In the genomic region with DNA sequence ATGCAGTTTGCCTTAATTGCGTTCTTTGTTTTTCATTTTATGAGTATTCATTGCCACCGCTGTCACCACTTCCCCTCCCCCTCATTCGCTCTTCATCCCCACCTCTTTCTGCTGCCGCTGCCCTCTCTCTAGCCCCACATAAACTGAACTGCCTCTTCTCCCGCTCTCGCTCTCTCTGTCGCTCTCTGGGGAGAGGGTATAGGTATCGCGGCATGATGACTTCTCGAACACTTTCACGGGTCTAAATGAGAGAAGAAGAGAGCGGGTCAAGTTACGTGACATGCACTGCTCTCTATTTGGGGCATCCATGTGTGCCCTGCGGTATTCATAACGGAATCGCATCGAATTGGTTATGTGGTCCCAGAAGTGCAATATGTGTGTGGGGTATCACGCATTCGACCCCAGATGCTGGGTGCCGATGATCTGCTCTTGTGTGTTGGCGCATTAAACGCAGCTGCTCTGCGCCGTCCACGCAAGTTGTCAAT, we compare ENCODE assay signal across 1 fruit fly cellular context.
TF ChIP-seq lines count a peak whose summit lies in the region.

No protein-coding gene starts in this region.

TF ChIP-seq in whole organism, embryonic, 481 proteins besides CTCF, POLR2A, EP300 and RAD21 (continued from another document and continues in another):
- TF ChIP-seq CG1233 (GFP tag; optimal IDR thresholded peaks at IDR 0.05; lab: Kevin White, UChicago) (peak; percentile 58), CG7357 (GFP tag; IDR thresholded peaks at IDR 0.05; lab: Robert Waterston, UW) (peak; percentile 76), CG14710 (tag; optimal IDR thresholded peaks at IDR 0.05; lab: Kevin White, UChicago) (peak; percentile 67), seq (GFP tag; IDR thresholded peaks at IDR 0.05; lab: Robert Waterston, UW) (peak; percentile 92), bcd (GFP tag; optimal IDR thresholded peaks at IDR 0.05; lab: Kevin White, UChicago) (peak; percentile 81), CG15696 (tag; optimal IDR thresholded peaks at IDR 0.05; lab: Kevin White, UChicago) (peak; percentile 23), CG4707 (GFP tag; optimal IDR thresholded peaks at IDR 0.05; lab: Kevin White, UChicago) (peak; percentile 63), CG12659 (GFP tag; optimal IDR thresholded peaks at IDR 0.05; lab: Kevin White, UChicago) (peak; percentile 82), CG4424 (GFP tag; optimal IDR thresholded peaks at IDR 0.05; lab: Kevin White, UChicago) (peak; percentile 68), nmo (GFP tag; optimal IDR thresholded peaks at IDR 0.05; lab: Kevin White, UChicago) (peak; percentile 77), CG10543 (GFP tag; optimal IDR thresholded peaks at IDR 0.05; lab: Kevin White, UChicago) (peak; percentile 50), mam (GFP tag; optimal IDR thresholded peaks at IDR 0.05; lab: Kevin White, UChicago) (peak; percentile 84), Ssrp (tag; optimal IDR thresholded peaks at IDR 0.05; lab: Kevin White, UChicago) (peak; percentile 75), cad (GFP tag; optimal IDR thresholded peaks at IDR 0.05; lab: Kevin White, UChicago) (no peak), Eip74EF (GFP tag; optimal IDR thresholded peaks at IDR 0.05; lab: Kevin White, UChicago) (peak in 1 of 2 experiments; percentile 81), Six4 (GFP tag; optimal IDR thresholded peaks at IDR 0.05; lab: Kevin White, UChicago) (peak; percentile 84), Ravus (GFP tag; IDR thresholded peaks at IDR 0.05; lab: Robert Waterston, UW) (peak; percentile 37), CG11398 (GFP tag; optimal IDR thresholded peaks at IDR 0.05; lab: Kevin White, UChicago) (peak; percentile 80), nerfin-1 (tag; optimal IDR thresholded peaks at IDR 0.05; lab: Kevin White, UChicago) (peak; percentile 48), sima (GFP tag; optimal IDR thresholded peaks at IDR 0.05; lab: Kevin White, UChicago) (no peak), Med (GFP tag; lab: Kevin White, UChicago) (peak; percentile 97), gsb-n (tag; optimal IDR thresholded peaks at IDR 0.05; lab: Kevin White, UChicago) (peak; percentile 85), CG16813 (GFP tag; IDR thresholded peaks at IDR 0.05; lab: Robert Waterston, UW; ENCODE audit: partially characterized antibody) (no peak), CG15011 (GFP tag; optimal IDR thresholded peaks at IDR 0.05; lab: Kevin White, UChicago) (peak; percentile 34), zf30C (GFP tag; optimal IDR thresholded peaks at IDR 0.05; lab: Kevin White, UChicago) (no peak), grn (GFP tag; optimal IDR thresholded peaks at IDR 0.05; lab: Kevin White, UChicago) (no peak), CG15514 (GFP tag; optimal IDR thresholded peaks at IDR 0.05; lab: Kevin White, UChicago) (peak; percentile 41), insv (GFP tag; optimal IDR thresholded peaks at IDR 0.05; lab: Kevin White, UChicago) (no peak), CG13123 (GFP tag; optimal IDR thresholded peaks at IDR 0.05; lab: Kevin White, UChicago) (peak; percentile 27), CG7372 (GFP tag; IDR thresholded peaks at IDR 0.05; lab: Robert Waterston, UW) (peak; percentile 58), CG8359 (GFP tag; optimal IDR thresholded peaks at IDR 0.05; lab: Kevin White, UChicago; ENCODE audit: borderline replicate concordance) (peak; percentile 34), Sin3A (optimal IDR thresholded peaks at IDR 0.05; lab: Kevin White, UChicago) (no peak), lov (optimal IDR thresholded peaks at IDR 0.05; lab: Kevin White, UChicago) (no peak), lov (GFP tag; IDR thresholded peaks at IDR 0.05; lab: Robert Waterston, UW) (peak; percentile 84; the same call in 1 of the 3 replicates), slbo (GFP tag; IDR thresholded peaks at IDR 0.05; lab: Robert Waterston, UW) (peak; percentile 82), Nf-YA (GFP tag; IDR thresholded peaks at IDR 0.05; lab: Robert Waterston, UW) (peak; percentile 68), GATAe (GFP tag; conservative IDR thresholded peaks at IDR 0.05; lab: Robert Waterston, UW) (no peak), Meics (GFP tag; optimal IDR thresholded peaks at IDR 0.05; lab: Kevin White, UChicago) (peak; percentile 68), CG15601 (tag; optimal IDR thresholded peaks at IDR 0.05; lab: Kevin White, UChicago) (peak; percentile 69), Ptx1 (GFP tag; IDR thresholded peaks at IDR 0.05; lab: Robert Waterston, UW) (peak; percentile 90), tx (GFP tag; optimal IDR thresholded peaks at IDR 0.05; lab: Kevin White, UChicago) (peak; percentile 81), gce (GFP tag; IDR thresholded peaks at IDR 0.05; lab: Robert Waterston, UW) (peak; percentile 70; the same call in 2 of the 3 replicates), CG30403 (GFP tag; optimal IDR thresholded peaks at IDR 0.05; lab: Kevin White, UChicago) (peak; percentile 77), psq (GFP tag; optimal IDR thresholded peaks at IDR 0.05; lab: Kevin White, UChicago) (peak; percentile 40), dmrt99B (tag; optimal IDR thresholded peaks at IDR 0.05; lab: Kevin White, UChicago) (peak; percentile 86), CG10654 (GFP tag; optimal IDR thresholded peaks at IDR 0.05; lab: Kevin White, UChicago) (peak; percentile 63), gfzf (GFP tag; optimal IDR thresholded peaks at IDR 0.05; lab: Kevin White, UChicago) (no peak), Kr (GFP tag; optimal IDR thresholded peaks at IDR 0.05; lab: Kevin White, UChicago) (no peak), knrl (GFP tag; IDR thresholded peaks at IDR 0.05; lab: Robert Waterston, UW; ENCODE audit: partially characterized antibody) (no peak), CG13424 (tag; optimal IDR thresholded peaks at IDR 0.05; lab: Kevin White, UChicago) (peak; percentile 73), cato (GFP tag; optimal IDR thresholded peaks at IDR 0.05; lab: Kevin White, UChicago; ENCODE audit: borderline replicate concordance) (peak; percentile 25), CG32767 (GFP tag; IDR thresholded peaks at IDR 0.05; lab: Robert Waterston, UW) (peak; percentile 78), CG4360 (GFP tag; IDR thresholded peaks at IDR 0.05; lab: Robert Waterston, UW) (0 out of 2 replicates have a peak, but pooled peaks have one; percentile 28), Bgb (GFP tag; IDR thresholded peaks at IDR 0.05; lab: Robert Waterston, UW; ENCODE audit: partially characterized antibody) (no peak), croc (GFP tag; conservative IDR thresholded peaks at IDR 0.05; lab: Robert Waterston, UW) (peak; percentile 70), CG13894 (tag; optimal IDR thresholded peaks at IDR 0.05; lab: Kevin White, UChicago) (no peak), H15 (GFP tag; IDR thresholded peaks at IDR 0.05; lab: Robert Waterston, UW) (peak; percentile 87), shn (GFP tag; optimal IDR thresholded peaks at IDR 0.05; lab: Kevin White, UChicago) (peak; percentile 81), Mad (GFP tag; optimal IDR thresholded peaks at IDR 0.05; lab: Kevin White, UChicago) (peak; percentile 65), CG4617 (GFP tag; optimal IDR thresholded peaks at IDR 0.05; lab: Kevin White, UChicago; ENCODE audit: borderline replicate concordance) (peak; percentile 74), Aef1 (GFP tag; IDR thresholded peaks at IDR 0.05; lab: Robert Waterston, UW) (peak; percentile 82), CG3838 (GFP tag; optimal IDR thresholded peaks at IDR 0.05; lab: Kevin White, UChicago) (peak; percentile 9), CG15479 (GFP tag; optimal IDR thresholded peaks at IDR 0.05; lab: Kevin White, UChicago) (no peak), Dll (GFP tag; IDR thresholded peaks at IDR 0.05; lab: Robert Waterston, UW; ENCODE audit: partially characterized antibody) (peak; percentile 60; the same call in 2 of the 4 replicates), run (tag; optimal IDR thresholded peaks at IDR 0.05; lab: Kevin White, UChicago) (peak; percentile 68), Lim3 (GFP tag; IDR thresholded peaks at IDR 0.05; lab: Robert Waterston, UW) (peak; percentile 64), esg (GFP tag; conservative IDR thresholded peaks at IDR 0.05; lab: Robert Waterston, UW) (peak; percentile 82), odd (GFP tag; optimal IDR thresholded peaks at IDR 0.05; lab: Kevin White, UChicago) (peak; percentile 63), CG6813 (GFP tag; optimal IDR thresholded peaks at IDR 0.05; lab: Kevin White, UChicago) (peak; percentile 66), Spps (tag; optimal IDR thresholded peaks at IDR 0.05; lab: Kevin White, UChicago) (peak; percentile 43), fd3F (GFP tag; optimal IDR thresholded peaks at IDR 0.05; lab: Kevin White, UChicago) (peak; percentile 53), grau (tag; optimal IDR thresholded peaks at IDR 0.05; lab: Kevin White, UChicago) (peak; percentile 74), CG8290 (GFP tag; optimal IDR thresholded peaks at IDR 0.05; lab: Kevin White, UChicago) (no peak), CG8290 (tag; optimal IDR thresholded peaks at IDR 0.05; lab: Kevin White, UChicago) (peak; percentile 11 to 96), Taf1 (GFP tag; IDR thresholded peaks at IDR 0.05; lab: Robert Waterston, UW) (no peak), CG12391 (tag; optimal IDR thresholded peaks at IDR 0.05; lab: Kevin White, UChicago) (peak; percentile 85), CG18011 (GFP tag; optimal IDR thresholded peaks at IDR 0.05; lab: Kevin White, UChicago) (peak; percentile 50), kni (GFP tag; optimal IDR thresholded peaks at IDR 0.05; lab: Kevin White, UChicago) (peak; percentile 85), CG5180 (GFP tag; optimal IDR thresholded peaks at IDR 0.05; lab: Kevin White, UChicago) (peak; percentile 42), zfh1 (GFP tag; IDR thresholded peaks at IDR 0.05; lab: Robert Waterston, UW) (peak; percentile 88), CG8478 (optimal IDR thresholded peaks at IDR 0.05; lab: Kevin White, UChicago) (no peak), nau (GFP tag; optimal IDR thresholded peaks at IDR 0.05; lab: Kevin White, UChicago) (peak; percentile 93), TFAM (GFP tag; optimal IDR thresholded peaks at IDR 0.05; lab: Kevin White, UChicago) (no peak), nerfin-2 (GFP tag; IDR thresholded peaks at IDR 0.05; lab: Robert Waterston, UW; ENCODE audit: partially characterized antibody) (no peak), phol (tag; optimal IDR thresholded peaks at IDR 0.05; lab: Kevin White, UChicago) (peak; percentile 69), CG2678 (tag; optimal IDR thresholded peaks at IDR 0.05; lab: Kevin White, UChicago) (peak; percentile 74), Ets65A (GFP tag; lab: Kevin White, UChicago) (peak; percentile 97), CG10147 (GFP tag; optimal IDR thresholded peaks at IDR 0.05; lab: Kevin White, UChicago) (peak; percentile 59), fu2 (GFP tag; optimal IDR thresholded peaks at IDR 0.05; lab: Kevin White, UChicago) (peak; percentile 46), vvl (GFP tag; IDR thresholded peaks at IDR 0.05; lab: Robert Waterston, UW) (peak; percentile 94), usp (GFP tag; optimal IDR thresholded peaks at IDR 0.05; lab: Kevin White, UChicago) (no peak), cas (GFP tag; IDR thresholded peaks at IDR 0.05; lab: Robert Waterston, UW) (0 out of 2 replicates have a peak, but pooled peaks have one; percentile 48), BtbVII (GFP tag; optimal IDR thresholded peaks at IDR 0.05; lab: Kevin White, UChicago) (peak; percentile 55), chif (GFP tag; optimal IDR thresholded peaks at IDR 0.05; lab: Kevin White, UChicago) (peak; percentile 80 to 85), CG30020 (tag; optimal IDR thresholded peaks at IDR 0.05; lab: Kevin White, UChicago) (no peak), Mes4 (GFP tag; optimal IDR thresholded peaks at IDR 0.05; lab: Kevin White, UChicago) (peak; percentile 83), HLH54F (GFP tag; optimal IDR thresholded peaks at IDR 0.05; lab: Kevin White, UChicago) (peak; percentile 71), PHDP (tag; optimal IDR thresholded peaks at IDR 0.05; lab: Kevin White, UChicago) (peak; percentile 84), NC2β (GFP tag; optimal IDR thresholded peaks at IDR 0.05; lab: Kevin White, UChicago) (peak; percentile 77), Lhr (GFP tag; optimal IDR thresholded peaks at IDR 0.05; lab: Kevin White, UChicago) (no peak), CG8388 (GFP tag; optimal IDR thresholded peaks at IDR 0.05; lab: Kevin White, UChicago) (peak; percentile 75), Bdp1 (GFP tag; optimal IDR thresholded peaks at IDR 0.05; lab: Kevin White, UChicago) (peak; percentile 67), tin (GFP tag; optimal IDR thresholded peaks at IDR 0.05; lab: Kevin White, UChicago) (peak; percentile 82), CG11093 (GFP tag; IDR thresholded peaks at IDR 0.05; lab: Robert Waterston, UW) (peak; percentile 74), Hr3 (GFP tag; optimal IDR thresholded peaks at IDR 0.05; lab: Kevin White, UChicago) (peak; percentile 80), CG2889 (GFP tag; IDR thresholded peaks at IDR 0.05; lab: Robert Waterston, UW) (peak; percentile 56; the same call in 1 of the 3 replicates), chinmo (GFP tag; IDR thresholded peaks at IDR 0.05; lab: Robert Waterston, UW; ENCODE audit: partially characterized antibody) (peak; percentile 71; the same call in 3 of the 4 replicates), Hmx (GFP tag; optimal IDR thresholded peaks at IDR 0.05; lab: Kevin White, UChicago) (no peak), wor (GFP tag; IDR thresholded peaks at IDR 0.05; lab: Robert Waterston, UW) (peak; percentile 77), unpg (GFP tag; optimal IDR thresholded peaks at IDR 0.05; lab: Kevin White, UChicago) (peak; percentile 83), CG43689 (GFP tag; IDR thresholded peaks at IDR 0.05; lab: Robert Waterston, UW) (peak; percentile 71), sens-2 (GFP tag; IDR thresholded peaks at IDR 0.05; lab: Robert Waterston, UW) (peak; percentile 69), CG31365 (tag; optimal IDR thresholded peaks at IDR 0.05; lab: Kevin White, UChicago) (peak; percentile 74), Blimp-1 (GFP tag; optimal IDR thresholded peaks at IDR 0.05; lab: Kevin White, UChicago) (peak; percentile 84), sens (GFP tag; lab: Kevin White, UChicago) (peak; percentile 96), NfI (GFP tag; optimal IDR thresholded peaks at IDR 0.05; lab: Kevin White, UChicago) (peak; percentile 78), CG17328 (GFP tag; IDR thresholded peaks at IDR 0.05; lab: Robert Waterston, UW) (peak; percentile 87), CG14667 (GFP tag; IDR thresholded peaks at IDR 0.05; lab: Robert Waterston, UW) (peak; percentile 81), CrebB (tag; optimal IDR thresholded peaks at IDR 0.05; lab: Kevin White, UChicago) (peak; percentile 73), CG12299 (tag; optimal IDR thresholded peaks at IDR 0.05; lab: Kevin White, UChicago) (peak; percentile 65), CG5245 (GFP tag; optimal IDR thresholded peaks at IDR 0.05; lab: Kevin White, UChicago) (peak; percentile 67), CG8765 (GFP tag; IDR thresholded peaks at IDR 0.05; lab: Robert Waterston, UW) (peak; percentile 61; the same call in 1 of the 2 replicates), CG6254 (GFP tag; optimal IDR thresholded peaks at IDR 0.05; lab: Kevin White, UChicago) (peak; percentile 73), danr (GFP tag; IDR thresholded peaks at IDR 0.05; lab: Robert Waterston, UW) (peak; percentile 55; the same call in 1 of the 2 replicates)
